Fruit fly (Drosophila melanogaster) whole organism, wandering third instar larva: ENCODE results near the gene CG45489.

Source experiments
- Abd-B ChIP-seq: fragments of >200 bp; optimal IDR thresholded peaks from 2 replicates; lab custom pipeline; 2017; ENCODE audit warnings: missing biosample characterization, missing genetic modification characterization
- CG32264 ChIP-seq: fragments of 200-800 bp; sonication (Bioruptor generic); optimal IDR thresholded peaks from 2 replicates; lab custom pipeline; 2016; ENCODE audit warnings: missing biosample characterization, missing genetic modification characterization
- CG9705 ChIP-seq: fragments of 200-800 bp; sonication (Bioruptor generic); optimal IDR thresholded peaks from 2 replicates; lab custom pipeline; 2018; ENCODE audit warnings: missing biosample characterization, mild to moderate bottlenecking, missing genetic modification characterization
- CrebA ChIP-seq: fragments of 200-800 bp; sonication (Bioruptor generic); optimal IDR thresholded peaks from 2 replicates; lab custom pipeline; 2016; ENCODE audit warnings: missing biosample characterization, mild to moderate bottlenecking, missing genetic modification characterization, borderline replicate concordance
- Dfd ChIP-seq: fragments of >200 bp; optimal IDR thresholded peaks from 2 replicates; lab custom pipeline; 2017; ENCODE audit warnings: missing biosample characterization, missing genetic modification characterization
- Dif ChIP-seq: fragments of 200-275, 200-300 bp; sonication (Bioruptor generic); optimal IDR thresholded peaks from 2 replicates; lab custom pipeline; 2018; ENCODE audit warnings: missing biosample characterization, missing genetic modification characterization; ENCODE audit not compliant: partially characterized antibody
- GATAd ChIP-seq: sonication (Bioruptor generic); optimal IDR thresholded peaks from 2 replicates; lab custom pipeline; 2016; ENCODE audit warnings: missing biosample characterization, missing genetic modification characterization
- HLH106 ChIP-seq: fragments of 200-800 bp; optimal IDR thresholded peaks from 3 replicates; lab custom pipeline; 2019; ENCODE audit warnings: missing biosample characterization, mild to moderate bottlenecking, missing genetic modification characterization, moderate library complexity
- Hnf4 ChIP-seq: fragments of 200-800 bp; sonication (Bioruptor generic); optimal IDR thresholded peaks from 2 replicates; lab custom pipeline; 2016; ENCODE audit warnings: missing biosample characterization, mild to moderate bottlenecking, missing genetic modification characterization
- Hr78 ChIP-seq: fragments of >200 bp; optimal IDR thresholded peaks from 2 replicates; lab custom pipeline; 2017; ENCODE audit warnings: missing biosample characterization, missing genetic modification characterization
- Hr83 ChIP-seq: fragments of 200-300 bp; sonication (Bioruptor generic); optimal IDR thresholded peaks from 2 replicates; lab custom pipeline; 2016; ENCODE audit warnings: missing biosample characterization, mild to moderate bottlenecking, missing genetic modification characterization, moderate library complexity; ENCODE audit not compliant: poor library complexity, severe bottlenecking
- Jra ChIP-seq: sonication (Bioruptor generic); optimal IDR thresholded peaks from 2 replicates; lab custom pipeline; 2016; ENCODE audit warnings: missing biosample characterization, missing genetic modification characterization
- Mio ChIP-seq: sonication (Bioruptor generic); optimal IDR thresholded peaks from 2 replicates; lab custom pipeline; 2016; ENCODE audit warnings: missing biosample characterization, missing genetic modification characterization
- Myc ChIP-seq: fragments of >200 bp; optimal IDR thresholded peaks from 2 replicates; lab custom pipeline; 2017
- N ChIP-seq: fragments of >200 bp; optimal IDR thresholded peaks from 2 replicates; lab custom pipeline; 2018; ENCODE audit warnings: missing biosample characterization, missing external identifiers, missing genetic modification characterization
- OdsH ChIP-seq: fragments of 200-800 bp; sonication (Bioruptor generic); optimal IDR thresholded peaks from 2 replicates; lab custom pipeline; 2016; ENCODE audit warnings: missing biosample characterization, mild to moderate bottlenecking, missing genetic modification characterization
- Rel ChIP-seq, 2 experiments: fragments of 200-800 bp; sonication (Bioruptor generic) in 1 of 2; optimal IDR thresholded peaks; 2 replicates in 1 of 2; 3 replicates in 1 of 2; lab custom pipeline; 2016 to 2019; ENCODE audit warnings: mild to moderate bottlenecking in 2 of 2, missing biosample characterization in 2 of 2, missing genetic modification characterization in 2 of 2, moderate library complexity in 1 of 2
- Sp1 ChIP-seq: fragments of 200-800 bp; sonication (Bioruptor generic); optimal IDR thresholded peaks from 3 replicates; lab custom pipeline; 2019; ENCODE audit warnings: missing biosample characterization, mild to moderate bottlenecking, missing genetic modification characterization, moderate library complexity
- Vsx2 ChIP-seq: fragments of 200-300, 225-300 bp; sonication (Bioruptor generic); optimal IDR thresholded peaks from 2 replicates; lab custom pipeline; 2018; ENCODE audit warnings: missing biosample characterization, missing genetic modification characterization; ENCODE audit not compliant: partially characterized antibody
- br ChIP-seq: fragments of 200-800 bp; sonication (Bioruptor generic); optimal IDR thresholded peaks from 2 replicates; lab custom pipeline; 2016; ENCODE audit warnings: missing biosample characterization, missing genetic modification characterization
- brk ChIP-seq: fragments of 200-800 bp; sonication (Bioruptor generic); optimal IDR thresholded peaks from 2 replicates; lab custom pipeline; 2016; ENCODE audit warnings: missing biosample characterization, mild to moderate bottlenecking, missing genetic modification characterization
- dl ChIP-seq, 2 experiments: fragments of 175-275, 200-275 bp in 1 of 2; fragments of 200-275 bp in 1 of 2; sonication (Bioruptor generic); optimal IDR thresholded peaks; lab custom pipeline; 2018; ENCODE audit warnings: mild to moderate bottlenecking in 2 of 2, missing biosample characterization in 2 of 2, missing genetic modification characterization in 2 of 2, moderate library complexity in 2 of 2; ENCODE audit not compliant: partially characterized antibody in 2 of 2, insufficient read depth in 1 of 2
- dmrt93B ChIP-seq: fragments of 200-800 bp; sonication (Bioruptor generic); optimal IDR thresholded peaks from 2 replicates; lab custom pipeline; 2018; ENCODE audit warnings: missing biosample characterization, mild to moderate bottlenecking, missing genetic modification characterization
- dsf ChIP-seq: sonication (Bioruptor generic); optimal IDR thresholded peaks from 2 replicates; lab custom pipeline; 2016; ENCODE audit warnings: missing biosample characterization, missing genetic modification characterization, borderline replicate concordance
- ey ChIP-seq: fragments of 200-800 bp; sonication (Bioruptor generic); optimal IDR thresholded peaks from 2 replicates; lab custom pipeline; 2016; ENCODE audit warnings: missing biosample characterization, missing genetic modification characterization
- foxo ChIP-seq, 2 experiments: fragments of 200-800 bp; sonication (Bioruptor generic); optimal IDR thresholded peaks; 2 replicates in 1 of 2; 3 replicates in 1 of 2; lab custom pipeline; 2016 to 2017; ENCODE audit warnings: missing biosample characterization in 2 of 2, missing genetic modification characterization in 2 of 2
- fru ChIP-seq: fragments of 200-800 bp; sonication (Bioruptor generic); optimal IDR thresholded peaks from 3 replicates; lab custom pipeline; 2016; ENCODE audit warnings: missing biosample characterization, mild to moderate bottlenecking, missing genetic modification characterization
- h ChIP-seq: fragments of 200-800 bp; sonication (Bioruptor generic); optimal IDR thresholded peaks from 3 replicates; lab custom pipeline; 2016; ENCODE audit warnings: missing biosample characterization, mild to moderate bottlenecking, missing genetic modification characterization
- jim ChIP-seq: fragments of 175-275, 200-325 bp; sonication (Bioruptor generic); optimal IDR thresholded peaks from 2 replicates; lab custom pipeline; 2016; ENCODE audit warnings: missing biosample characterization, mild to moderate bottlenecking, missing genetic modification characterization
- lola ChIP-seq: fragments of >200 bp; optimal IDR thresholded peaks from 2 replicates; lab custom pipeline; 2017; ENCODE audit warnings: missing biosample characterization, missing genetic modification characterization
- pan ChIP-seq: fragments of >200 bp; optimal IDR thresholded peaks from 2 replicates; lab custom pipeline; 2017
- psq ChIP-seq: fragments of 200-800 bp; sonication (Bioruptor generic); optimal IDR thresholded peaks from 3 replicates; lab custom pipeline; 2017; ENCODE audit warnings: missing biosample characterization, mild to moderate bottlenecking, missing genetic modification characterization, moderate library complexity
- rgr ChIP-seq: fragments of 200-800 bp; sonication (Bioruptor generic); optimal IDR thresholded peaks from 3 replicates; lab custom pipeline; 2016; ENCODE audit warnings: missing biosample characterization, mild to moderate bottlenecking, missing genetic modification characterization
- sage ChIP-seq: fragments of 200-800 bp; sonication (Bioruptor generic); optimal IDR thresholded peaks from 2 replicates; lab custom pipeline; 2016; ENCODE audit warnings: missing biosample characterization, mild to moderate bottlenecking, missing genetic modification characterization
- sv ChIP-seq: fragments of 200-800 bp; sonication (Bioruptor generic); optimal IDR thresholded peaks from 3 replicates; lab custom pipeline; 2016; ENCODE audit warnings: missing biosample characterization, missing genetic modification characterization
- tai ChIP-seq: sonication (Bioruptor generic); optimal IDR thresholded peaks from 2 replicates; lab custom pipeline; 2016; ENCODE audit warnings: missing biosample characterization, missing genetic modification characterization
- usp ChIP-seq: fragments of >200 bp; optimal IDR thresholded peaks from 2 replicates; lab custom pipeline; 2017; ENCODE audit warnings: missing biosample characterization, missing genetic modification characterization
- woc ChIP-seq: sonication (Bioruptor generic); optimal IDR thresholded peaks from 2 replicates; lab custom pipeline; 2016; ENCODE audit warnings: missing biosample characterization, mild to moderate bottlenecking, missing genetic modification characterization

Gene CG45489

dm6 chrX:19886936-19887934 lies 41.7 kb downstream of the CG45489 start:
- TF ChIP-seq dsf (no peak), psq (GFP tag; lab: Kevin White, UChicago) (peak; percentile 36), OdsH (GFP tag; lab: Kevin White, UChicago) (no peak), dmrt93B (GFP tag; lab: Kevin White, UChicago) (no peak), Dif (peak; percentile 74), brk (GFP tag; lab: Kevin White, UChicago) (peak; percentile 29), HLH106 (tag; lab: Kevin White, UChicago) (no peak), CrebA (GFP tag; lab: Kevin White, UChicago) (peak; percentile 37), lola (GFP tag; lab: Kevin White, UChicago) (no peak), jim (peak; percentile 73), Mio (GFP tag; lab: Kevin White, UChicago) (no peak), woc (GFP tag; lab: Kevin White, UChicago) (no peak), GATAd (GFP tag; lab: Kevin White, UChicago) (no peak), CG9705 (no peak), sv (GFP tag; lab: Kevin White, UChicago) (no peak), Abd-B (GFP tag; lab: Kevin White, UChicago) (no peak), Sp1 (peak; percentile 50), dl (GFP tag; optimal IDR thresholded peaks at IDR 0.05; lab: Kevin White, UChicago; ENCODE audit: insufficient read depth in 1 of 2, partially characterized antibody in 2 of 2) (peak in 1 of 2 experiments; percentile 68), foxo (GFP tag; optimal IDR thresholded peaks at IDR 0.05; lab: Kevin White, UChicago) (peak in 1 of 2 experiments; percentile 33), CG32264 (GFP tag; lab: Kevin White, UChicago) (no peak), fru (GFP tag; lab: Kevin White, UChicago) (peak; percentile 63), Hr78 (GFP tag; lab: Kevin White, UChicago) (no peak), Dfd (GFP tag; lab: Kevin White, UChicago) (no peak), br (GFP tag; lab: Kevin White, UChicago) (peak; percentile 14), sage (no peak), Hr83 (GFP tag; lab: Kevin White, UChicago) (no peak), ey (GFP tag; lab: Kevin White, UChicago) (no peak), Rel (GFP tag; optimal IDR thresholded peaks at IDR 0.05; lab: Kevin White, UChicago) (peak; percentile 77), Rel (tag; optimal IDR thresholded peaks at IDR 0.05; lab: Kevin White, UChicago) (peak; percentile 4), rgr (GFP tag; lab: Kevin White, UChicago) (peak; percentile 57), pan (lab: Kevin White, UChicago) (no peak), h (GFP tag; lab: Kevin White, UChicago) (peak; percentile 46), usp (GFP tag; lab: Kevin White, UChicago) (no peak), Vsx2 (GFP tag; lab: Kevin White, UChicago) (no peak), tai (GFP tag; lab: Kevin White, UChicago) (no peak), Myc (lab: Kevin White, UChicago) (no peak), N (GFP tag; lab: Kevin White, UChicago) (no peak), Jra (GFP tag; lab: Kevin White, UChicago) (peak; percentile 26), Hnf4 (GFP tag; lab: Kevin White, UChicago) (peak; percentile 20)

- TF ChIP-seq Sp1 = no peak
- no peak for TF ChIP-seq lola (GFP tag; lab: Kevin White, UChicago)
- TF ChIP-seq br (GFP tag; lab: Kevin White, UChicago) = no peak
- no peak for TF ChIP-seq Dif
- TF ChIP-seq ey (GFP tag; lab: Kevin White, UChicago) = no peak
Observed at dm6 chrX:19886515-19886914, 42.5 kb downstream of the CG45489 start.
